Worm (Caenorhabditis elegans) whole organism, L1 larva: ENCODE measurements around the gene nhr-15.

Experiments used
- blmp-1 ChIP-seq: fragments of 150-350 bp; optimal IDR thresholded peaks from 2 replicates; lab custom pipeline; 2014; ENCODE audit warnings: missing biosample characterization, missing genetic modification characterization
- jun-1 ChIP-seq: fragments of 150-350 bp; optimal IDR thresholded peaks from 2 replicates; lab custom pipeline; 2014; ENCODE audit warnings: missing biosample characterization, missing genetic modification reagents, missing genetic modification characterization
- nhr-19 ChIP-seq: fragments of 200-800 bp; sonication (Bioruptor generic); conservative IDR thresholded peaks from 2 replicates; pipeline ENCODE4 v1.3.6; 2022; ENCODE audit warnings: missing genetic modification characterization, missing compliant biosample characterization
- nhr-84 ChIP-seq: sonication (generic microtip); optimal IDR thresholded peaks from 2 replicates; lab custom pipeline; 2017; ENCODE audit warnings: missing biosample characterization, missing genetic modification characterization
- unc-86 ChIP-seq: sonication (generic microtip); optimal IDR thresholded peaks from 2 replicates; lab custom pipeline; 2016; ENCODE audit warnings: missing genetic modification characterization, missing compliant biosample characterization
- ztf-11 ChIP-seq, 2 experiments: sonication (generic microtip); optimal IDR thresholded peaks; 2 replicates each; lab custom pipeline; 2016 to 2017; ENCODE audit warnings: missing genetic modification characterization in 2 of 2, missing biosample characterization in 1 of 2, missing compliant biosample characterization in 1 of 2

DNA sequence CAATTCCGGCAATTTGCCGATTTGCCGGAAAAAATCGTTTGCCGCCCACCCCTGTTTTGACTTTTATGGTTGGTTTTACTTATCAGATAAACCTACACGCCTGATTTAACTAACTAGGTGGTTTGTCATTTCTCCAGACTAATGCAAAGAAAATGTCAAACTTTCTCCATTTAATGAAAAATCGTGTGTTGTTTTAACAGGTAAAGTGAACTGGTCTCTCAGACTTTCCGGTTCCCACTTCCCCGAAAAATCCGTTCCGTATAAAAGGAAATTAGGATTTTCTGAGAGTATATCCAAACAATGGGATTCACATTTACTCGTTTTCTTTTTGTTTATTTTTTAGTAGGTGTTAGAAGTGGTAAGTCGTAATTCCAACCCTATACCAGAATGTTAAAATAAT is 52.1 kb downstream of the nhr-15 start, which contains the start of gene mltn-6:
- TF ChIP-seq unc-86 (tag; lab: Kevin White, UChicago) (no peak), nhr-84 (tag; lab: Kevin White, UChicago) (no peak), blmp-1 (no peak), nhr-19 (no peak), ztf-11 (tag; optimal IDR thresholded peaks at IDR 0.05; lab: Kevin White, UChicago) (no peak), jun-1 (tag; lab: Kevin White, UChicago) (no peak)
